Fruit fly (Drosophila melanogaster) S2 (cell line): ENCODE measurements around the gene CG4935.
A peak's percentile ranks its signal among the peaks of the same experiment; 100 is the strongest.

Experiments used
- CG8478 ChIP-seq: fragments of >200 bp; optimal IDR thresholded peaks from 2 replicates; lab custom pipeline; 2018
- CTCF ChIP-seq, 2 experiments: fragments of >200 bp; optimal IDR thresholded peaks; 2 replicates each; lab custom pipeline; 2018

The CG4935 gene

DNA sequence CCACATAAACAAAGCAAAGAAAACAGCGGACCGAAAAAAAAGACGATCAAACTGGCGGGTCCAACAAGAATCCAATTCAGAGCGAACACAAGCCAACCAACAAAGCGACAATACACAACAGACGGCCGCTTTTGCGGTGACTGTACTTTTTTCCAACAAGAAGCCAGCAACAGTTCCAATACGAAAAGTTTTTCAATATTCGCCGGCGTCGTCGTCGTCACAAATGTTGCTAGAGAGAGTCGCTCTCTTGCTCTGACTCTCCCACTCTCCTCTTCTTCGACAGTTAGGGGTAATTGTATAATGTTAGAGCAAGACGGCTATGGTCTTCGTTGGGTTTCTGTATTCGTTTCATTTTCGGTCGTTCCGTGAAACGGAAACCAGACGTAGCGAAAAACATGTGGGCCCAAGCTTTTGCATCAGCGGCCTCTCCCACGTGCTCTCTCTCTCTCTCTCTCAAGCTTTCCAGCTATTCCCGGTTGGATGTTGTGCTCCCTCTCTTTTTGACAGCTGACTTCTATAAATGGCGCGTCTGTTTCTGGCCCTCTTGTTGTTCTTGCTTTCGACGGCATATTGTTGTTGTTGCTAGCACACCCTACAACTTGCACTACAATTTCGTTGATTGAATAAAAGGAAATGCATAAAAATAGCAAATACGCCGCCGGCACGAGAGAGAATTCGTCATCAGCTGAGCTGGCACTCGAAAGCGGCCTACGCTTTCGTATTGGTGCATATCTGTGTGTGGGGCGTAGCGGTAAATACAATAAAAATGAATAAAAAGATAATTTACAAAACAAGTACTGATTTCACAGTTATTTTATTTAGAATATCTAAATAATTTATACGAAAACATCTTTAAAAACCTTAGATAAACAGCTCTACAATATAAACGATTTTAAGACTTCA lies 7.5 kb downstream of the CG4935 start:
- TF ChIP-seq CTCF (optimal IDR thresholded peaks at IDR 0.05; lab: Kevin White, UChicago) = no peak
- no peak for TF ChIP-seq CG8478 (lab: Kevin White, UChicago)

DNA sequence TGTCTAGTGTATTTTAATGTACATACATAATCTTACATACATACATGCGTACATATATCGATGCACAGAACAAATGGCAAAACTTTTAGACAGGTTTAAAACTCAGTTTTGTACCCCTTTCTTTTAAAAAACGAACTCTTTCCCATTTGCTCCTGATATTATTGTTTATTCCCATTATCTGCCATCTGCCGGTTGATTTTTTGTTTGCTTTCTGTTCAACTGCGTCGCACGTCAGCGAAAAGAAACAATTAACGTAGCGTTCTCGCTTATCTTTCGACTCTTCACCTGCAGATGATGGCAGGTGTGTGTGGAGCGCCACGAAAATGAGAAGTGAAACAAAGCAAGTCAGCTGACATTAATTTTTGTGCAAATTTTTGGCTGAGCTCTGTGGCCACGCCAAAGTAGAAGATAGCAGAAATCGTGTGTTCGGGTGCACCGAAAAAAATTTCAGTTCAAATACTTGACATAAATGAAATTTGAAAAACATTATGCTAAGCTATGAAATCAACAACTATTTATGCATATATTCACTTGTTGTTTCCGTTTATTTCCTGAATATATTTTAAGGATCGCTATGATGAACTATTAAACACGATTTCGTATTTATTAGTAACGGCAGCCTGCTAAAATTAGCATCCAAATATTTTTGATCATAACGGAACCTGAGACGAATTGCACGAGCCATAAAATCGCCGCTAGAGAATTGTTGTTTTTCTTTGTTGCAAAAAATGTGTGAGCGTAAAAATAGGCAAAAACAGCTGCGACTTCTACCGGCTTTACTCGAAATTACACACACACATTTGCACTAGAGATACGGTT lies 8.9 kb downstream of the CG4935 start:
- no peak for TF ChIP-seq CG8478 (lab: Kevin White, UChicago)
- TF ChIP-seq CTCF (optimal IDR thresholded peaks at IDR 0.05; lab: Kevin White, UChicago) = no peak

DNA sequence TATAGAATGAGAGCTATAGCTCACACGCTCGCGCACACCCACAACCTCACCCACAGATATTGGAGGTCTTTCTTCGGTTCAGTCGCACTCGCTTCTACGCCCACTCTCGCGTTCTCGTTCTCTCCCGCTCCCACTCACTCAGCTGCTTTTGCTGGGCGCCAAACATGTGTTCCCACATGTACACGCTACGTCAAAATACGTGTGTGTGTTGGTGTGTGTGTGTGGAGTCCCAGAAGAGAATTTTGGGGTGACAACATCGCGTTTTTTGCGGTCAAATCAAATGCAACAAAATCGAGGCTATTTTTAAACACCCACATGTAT lies 9.5 kb downstream of the CG4935 start:
- TF ChIP-seq CTCF (optimal IDR thresholded peaks at IDR 0.05; lab: Kevin White, UChicago) = no peak
- no peak for TF ChIP-seq CG8478 (lab: Kevin White, UChicago)

DNA sequence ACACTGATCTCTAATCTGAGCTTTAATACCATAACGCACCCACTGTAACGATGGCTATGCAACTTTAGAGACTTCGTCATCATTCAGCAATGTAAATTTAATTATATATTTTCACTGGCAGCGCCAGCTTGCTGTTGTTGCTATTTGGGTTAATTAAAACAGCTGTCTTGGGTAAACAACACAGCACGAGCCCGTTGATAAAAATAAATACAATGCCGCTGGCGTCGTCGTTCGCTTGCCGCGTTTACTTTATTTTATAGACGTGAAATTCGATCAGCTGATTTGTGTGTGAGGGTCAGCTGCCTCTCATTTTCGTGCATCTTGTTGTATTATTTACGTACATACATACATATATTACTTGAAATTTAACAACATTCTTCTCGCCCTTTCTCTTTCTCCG lies 10.8 kb downstream of the CG4935 start:
- no peak for TF ChIP-seq CG8478 (lab: Kevin White, UChicago)
- no peak for TF ChIP-seq CTCF (optimal IDR thresholded peaks at IDR 0.05; lab: Kevin White, UChicago)

DNA sequence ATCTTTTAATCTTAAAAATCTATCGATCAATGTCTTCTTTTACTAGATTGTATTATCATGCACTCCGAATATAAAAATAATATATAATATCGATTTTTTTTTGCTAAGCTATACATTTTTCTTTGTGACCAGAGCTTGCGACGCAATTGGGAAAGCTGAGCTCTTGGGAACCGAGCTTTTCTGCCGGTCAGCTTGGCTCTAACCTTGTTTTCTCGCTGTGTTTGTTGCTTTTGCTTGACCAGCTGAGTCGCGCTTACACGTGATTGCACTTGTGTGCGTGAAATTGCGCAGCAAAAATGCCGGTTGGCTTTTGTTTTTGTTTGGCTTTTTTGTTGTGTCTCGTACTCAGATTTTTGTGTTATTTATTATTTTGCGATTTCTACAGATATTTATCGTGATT lies 11.5 kb downstream of the CG4935 start:
- TF ChIP-seq CG8478 (lab: Kevin White, UChicago) = no peak
- no peak for TF ChIP-seq CTCF (optimal IDR thresholded peaks at IDR 0.05; lab: Kevin White, UChicago)

DNA sequence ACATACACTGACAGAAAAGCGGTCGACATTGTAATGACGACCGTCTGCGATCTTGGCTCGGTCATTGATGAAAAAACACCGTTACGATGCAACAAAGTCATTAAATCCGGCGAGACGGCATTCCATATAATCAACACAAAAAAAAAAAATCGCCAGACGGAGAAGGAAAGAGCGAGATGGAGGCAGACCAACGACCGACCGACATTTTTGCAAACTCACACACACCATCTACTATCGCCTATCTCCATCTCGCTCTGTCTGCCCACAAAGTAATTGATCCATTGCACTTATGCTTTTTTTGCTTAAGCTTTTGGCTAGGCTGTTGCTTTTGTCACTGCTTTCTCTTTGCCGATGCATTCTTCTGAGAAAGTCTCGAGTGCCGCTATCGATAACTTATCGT lies 12.2 kb downstream of the CG4935 start:
- TF ChIP-seq CTCF (optimal IDR thresholded peaks at IDR 0.05; lab: Kevin White, UChicago) (no peak), CG8478 (lab: Kevin White, UChicago) (no peak)

DNA sequence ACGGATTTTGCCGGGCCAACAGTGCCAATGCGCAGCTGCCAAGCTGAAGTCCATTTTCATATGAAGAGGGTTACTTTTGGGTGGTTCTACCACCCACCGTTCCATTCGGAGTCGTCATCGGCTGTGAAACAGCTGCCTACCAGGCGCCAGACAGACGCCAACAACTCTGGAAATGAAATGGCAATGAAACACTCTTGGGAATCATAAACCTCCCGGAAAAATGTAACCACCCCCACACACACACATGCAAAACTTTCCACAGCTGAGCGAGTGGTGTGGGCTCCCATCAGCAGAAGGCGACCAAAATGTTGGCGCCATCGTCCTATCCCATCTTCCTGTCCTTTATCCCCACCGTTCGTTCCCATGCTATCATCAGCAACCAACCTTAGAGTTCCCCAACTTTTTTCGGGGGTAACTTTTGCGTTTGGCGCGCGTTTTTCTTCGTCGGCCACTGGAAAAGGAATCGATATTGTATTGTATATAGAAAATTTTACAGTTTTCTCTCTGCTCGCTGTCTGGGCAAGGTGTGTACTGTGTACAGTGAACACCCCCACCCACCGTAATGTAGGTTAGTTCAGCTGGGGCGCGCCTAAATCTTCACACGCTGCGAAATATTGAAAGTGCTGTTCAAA lies 13.4 kb downstream of the CG4935 start:
- TF ChIP-seq CTCF (optimal IDR thresholded peaks at IDR 0.05; lab: Kevin White, UChicago) (no peak), CG8478 (lab: Kevin White, UChicago) (no peak)

DNA sequence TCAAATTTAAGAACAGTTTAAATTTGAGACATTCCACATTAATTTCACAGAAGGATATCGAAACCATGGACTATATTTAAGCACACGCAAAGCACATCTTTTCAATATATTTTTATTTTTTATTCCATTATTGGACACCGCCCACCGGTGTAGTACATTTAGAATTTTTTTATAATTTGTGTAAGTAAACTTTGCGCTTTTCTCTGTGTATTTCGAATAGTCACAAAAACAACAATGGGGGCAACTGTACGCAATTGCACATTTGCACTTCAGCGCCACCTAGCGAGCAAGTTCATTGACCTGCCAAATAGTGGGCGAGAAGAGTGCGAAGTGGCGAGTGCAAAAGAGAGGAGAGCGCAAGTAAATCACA lies 13.9 kb downstream of the CG4935 start:
- TF ChIP-seq CG8478 (lab: Kevin White, UChicago) (no peak), CTCF (optimal IDR thresholded peaks at IDR 0.05; lab: Kevin White, UChicago) (peak; percentile 57 to 81)

DNA sequence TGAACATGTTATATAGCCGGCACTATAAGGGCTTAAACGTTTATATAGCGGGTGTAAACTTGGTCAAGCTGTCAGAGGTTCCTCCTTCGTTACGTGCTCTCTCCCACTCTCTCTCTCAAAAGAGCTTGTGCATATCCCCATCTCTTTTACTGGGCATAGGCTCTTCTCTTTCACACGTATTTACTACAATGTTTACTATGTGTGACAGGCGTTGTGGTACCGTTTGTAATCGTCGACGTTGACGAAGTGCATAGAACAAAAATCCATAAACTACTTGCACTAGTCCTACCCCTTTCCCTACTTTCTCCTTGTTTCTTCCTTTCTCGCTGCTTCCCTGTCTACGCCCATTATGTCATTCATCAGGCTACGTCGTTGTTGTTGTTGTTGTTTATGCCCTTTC lies 14.9 kb downstream of the CG4935 start:
- no peak for TF ChIP-seq CG8478 (lab: Kevin White, UChicago)
- no peak for TF ChIP-seq CTCF (optimal IDR thresholded peaks at IDR 0.05; lab: Kevin White, UChicago)

DNA sequence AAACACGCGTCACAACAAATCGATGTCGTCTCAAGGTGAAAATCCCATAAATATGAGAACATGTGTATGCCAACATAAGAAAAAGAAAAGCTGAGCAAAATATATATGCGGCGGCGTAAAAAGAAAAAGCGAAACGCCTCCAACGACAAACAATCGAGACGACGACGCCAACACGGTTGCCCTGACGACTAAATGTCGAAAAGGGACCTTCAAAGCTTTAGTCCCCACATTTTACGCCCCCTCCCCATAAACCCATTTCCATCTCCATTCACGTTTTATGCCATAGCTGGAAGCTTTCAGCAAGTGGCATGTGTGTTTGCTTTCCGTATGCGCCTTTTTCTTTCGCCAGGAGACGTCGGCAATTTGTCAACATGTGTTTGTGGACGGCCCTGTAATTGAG lies 16.0 kb downstream of the CG4935 start:
- TF ChIP-seq CG8478 (lab: Kevin White, UChicago) (no peak), CTCF (optimal IDR thresholded peaks at IDR 0.05; lab: Kevin White, UChicago) (no peak)

DNA sequence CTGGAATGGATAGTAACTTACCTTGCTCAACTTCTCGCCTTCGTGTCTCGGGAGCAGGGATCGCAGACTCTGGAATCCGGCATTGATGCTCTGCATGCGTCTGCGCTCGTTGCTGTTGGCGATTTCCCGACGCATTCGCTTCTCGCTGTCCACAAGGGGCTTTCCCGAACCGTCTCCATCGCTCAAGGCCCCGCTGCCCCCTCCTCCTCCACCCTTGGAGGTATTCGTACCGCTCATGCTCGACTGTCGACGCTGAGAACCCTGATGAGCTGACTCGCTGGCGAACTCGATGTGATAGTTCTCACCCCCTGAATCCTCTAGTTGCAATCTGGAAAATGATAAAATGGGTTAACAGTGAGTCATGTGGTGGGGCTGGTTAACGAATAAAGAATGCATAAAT lies 16.9 kb downstream of the CG4935 start:
- TF ChIP-seq CTCF (optimal IDR thresholded peaks at IDR 0.05; lab: Kevin White, UChicago) (no peak), CG8478 (lab: Kevin White, UChicago) (no peak)

DNA sequence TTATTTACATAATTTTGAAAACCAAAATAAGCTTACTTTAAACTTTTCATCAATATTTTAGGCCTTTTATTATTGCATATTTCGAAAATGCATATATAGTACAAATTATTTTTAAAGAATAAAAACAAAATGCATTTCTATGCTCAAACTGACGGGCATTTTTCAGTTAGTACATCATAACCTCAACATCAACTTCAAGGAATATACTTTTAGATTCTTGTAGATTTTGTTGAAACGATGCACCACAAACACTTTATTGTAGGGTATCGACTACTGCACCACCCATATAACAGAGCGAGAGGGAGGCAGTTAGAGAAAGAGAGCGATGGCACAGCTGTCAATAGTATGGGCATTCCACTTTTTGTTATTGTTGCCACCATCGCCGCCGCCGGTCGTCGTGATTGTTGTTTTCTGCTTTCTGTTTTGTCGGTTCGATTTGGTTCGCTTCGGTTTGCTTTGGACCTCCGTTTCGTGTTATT lies 17.9 kb downstream of the CG4935 start:
- TF ChIP-seq CTCF (optimal IDR thresholded peaks at IDR 0.05; lab: Kevin White, UChicago) (no peak), CG8478 (lab: Kevin White, UChicago) (no peak)

DNA sequence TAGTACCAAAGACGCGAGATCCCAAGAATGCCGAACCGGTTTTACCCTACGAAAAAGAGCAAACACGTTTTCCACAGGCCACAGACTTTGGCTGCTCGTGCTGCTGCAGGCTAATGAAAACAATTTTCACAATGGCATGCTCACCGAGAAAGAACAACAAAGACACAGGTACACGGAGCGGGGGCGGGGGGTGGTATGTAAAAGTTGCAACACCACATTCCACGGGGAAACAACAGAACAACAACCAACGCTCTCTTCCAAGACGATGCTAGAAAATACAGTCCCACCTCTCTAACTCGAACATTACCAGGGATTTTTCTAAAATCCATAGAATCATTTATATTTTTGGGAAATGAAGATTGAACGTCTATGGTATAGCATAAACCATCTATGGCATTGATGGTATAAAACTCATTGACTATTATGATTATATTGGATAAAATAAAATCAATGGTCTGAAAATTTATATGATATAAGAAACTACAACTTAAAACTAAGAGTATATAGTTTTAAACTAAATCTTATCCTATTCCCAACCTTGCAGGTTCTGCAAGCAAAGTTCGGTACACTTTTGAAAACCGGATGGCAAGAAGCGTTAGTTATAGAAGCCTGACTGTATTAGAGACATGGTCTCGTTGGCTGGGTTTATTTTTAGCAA lies 19.6 kb downstream of the CG4935 start:
- TF ChIP-seq CTCF (optimal IDR thresholded peaks at IDR 0.05; lab: Kevin White, UChicago) (no peak), CG8478 (lab: Kevin White, UChicago) (no peak)

DNA sequence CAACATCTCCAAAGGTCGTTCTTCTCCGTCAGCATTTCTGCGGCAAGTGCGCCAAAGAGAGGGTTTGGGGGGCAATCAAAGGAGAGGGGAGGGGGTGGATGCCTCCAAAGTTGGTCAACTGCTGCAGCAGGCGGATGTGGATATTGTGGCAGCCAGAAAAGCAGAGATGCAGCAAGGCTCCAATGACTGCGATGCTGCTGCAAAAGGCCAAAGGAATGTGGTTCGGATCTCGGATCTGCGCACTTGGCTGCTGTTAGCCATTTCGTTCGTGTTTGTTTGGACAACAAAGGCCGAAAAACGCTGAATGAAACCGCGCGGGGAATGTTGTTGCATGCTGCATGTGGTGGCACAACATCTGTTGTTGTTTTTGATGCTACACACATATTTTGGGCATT lies 20.1 kb downstream of the CG4935 start:
- no peak for TF ChIP-seq CG8478 (lab: Kevin White, UChicago)
- no peak for TF ChIP-seq CTCF (optimal IDR thresholded peaks at IDR 0.05; lab: Kevin White, UChicago)
